Worm (Caenorhabditis elegans) whole organism, L4 larva: ENCODE measurements around the gene C17E7.13.

Experiments used
- R02D3.7 ChIP-seq: fragments of 150-350 bp; sonication (generic microtip); optimal IDR thresholded peaks from 3 replicates; lab custom pipeline; 2014; ENCODE audit warnings: missing biosample characterization, missing genetic modification characterization
- T20F7.1 ChIP-seq: fragments of 200-800 bp; sonication (Bioruptor generic); optimal IDR thresholded peaks from 2 replicates; lab custom pipeline; 2018; ENCODE audit warnings: mild to moderate bottlenecking, missing genetic modification characterization, missing compliant biosample characterization
- Y105C5A.15 ChIP-seq: fragments of 200-800 bp; sonication (Bioruptor generic); IDR thresholded peaks from 2 replicates; pipeline ENCODE4 v1.3.6; 2022; ENCODE audit warnings: missing genetic modification characterization, missing compliant biosample characterization
- Y5F2A.4 ChIP-seq: fragments of 200-800 bp; sonication (Bioruptor generic); optimal IDR thresholded peaks from 2 replicates; lab custom pipeline; 2018; ENCODE audit warnings: mild to moderate bottlenecking, missing genetic modification characterization, missing compliant biosample characterization
- ZK337.2 ChIP-seq: fragments of 200-800 bp; sonication (Bioruptor generic); IDR thresholded peaks from 2 replicates; pipeline ENCODE4 v1.3.6; 2022; ENCODE audit warnings: missing genetic modification reagents, missing genetic modification characterization, missing compliant biosample characterization
- aly-2 ChIP-seq: sonication (generic microtip); optimal IDR thresholded peaks from 2 replicates; lab custom pipeline; 2018; ENCODE audit warnings: missing biosample characterization, missing genetic modification characterization
- attf-4 ChIP-seq: sonication (generic microtip); optimal IDR thresholded peaks from 3 replicates; lab custom pipeline; 2017; ENCODE audit warnings: missing biosample characterization, missing genetic modification characterization
- cey-2 ChIP-seq: sonication (generic microtip); optimal IDR thresholded peaks from 3 replicates; lab custom pipeline; 2017; ENCODE audit warnings: missing genetic modification characterization, mild to moderate bottlenecking, missing compliant biosample characterization, antibody characterized with exemption, borderline replicate concordance; ENCODE audit not compliant: insufficient read depth
- daf-19 ChIP-seq: fragments of 200-800 bp; sonication (Bioruptor generic); conservative IDR thresholded peaks from 2 replicates; pipeline ENCODE4 v1.3.6; 2022; ENCODE audit warnings: missing genetic modification characterization, missing compliant biosample characterization
- egl-43 ChIP-seq: fragments of 200-800 bp; sonication (Bioruptor generic); IDR thresholded peaks from 2 replicates; pipeline ENCODE4 v1.3.6; 2022; ENCODE audit warnings: missing genetic modification reagents, missing genetic modification characterization, missing compliant biosample characterization
- hlh-11 ChIP-seq: fragments of 200-800 bp; sonication (Bioruptor generic); optimal IDR thresholded peaks from 2 replicates; lab custom pipeline; 2018; ENCODE audit warnings: mild to moderate bottlenecking, missing genetic modification characterization, missing compliant biosample characterization
- hlh-30 ChIP-seq: sonication (generic microtip); optimal IDR thresholded peaks from 2 replicates; lab custom pipeline; 2017; ENCODE audit warnings: antibody characterized with exemption, mild to moderate bottlenecking, missing genetic modification characterization, missing compliant biosample characterization; ENCODE audit not compliant: insufficient read depth
- jun-1 ChIP-seq: fragments of 150-350 bp; optimal IDR thresholded peaks from 2 replicates; lab custom pipeline; 2014; ENCODE audit warnings: missing biosample characterization, missing genetic modification reagents, missing genetic modification characterization
- lin-15B ChIP-seq: fragments of 150-350 bp; sonication (generic microtip); optimal IDR thresholded peaks from 3 replicates; lab custom pipeline; 2014; ENCODE audit warnings: missing biosample characterization, missing genetic modification characterization
- lin-38 ChIP-seq: fragments of 200-800 bp; sonication (Bioruptor generic); IDR thresholded peaks from 2 replicates; pipeline ENCODE4 v1.3.6; 2022; ENCODE audit warnings: missing genetic modification reagents, missing genetic modification characterization, missing compliant biosample characterization
- lir-3 ChIP-seq: sonication (generic microtip); optimal IDR thresholded peaks from 2 replicates; lab custom pipeline; 2016; ENCODE audit warnings: mild to moderate bottlenecking, missing genetic modification characterization, missing compliant biosample characterization
- madf-9 ChIP-seq: fragments of 200-800 bp; sonication (Bioruptor generic); conservative IDR thresholded peaks from 2 replicates; pipeline ENCODE4 v1.3.6; 2022; ENCODE audit warnings: missing genetic modification reagents, missing genetic modification characterization, missing compliant biosample characterization
- mdl-1 ChIP-seq, 2 experiments: fragments of 150-350 bp in 1 of 2; sonication (generic microtip) in 1 of 2; optimal IDR thresholded peaks; 2 replicates each; lab custom pipeline; 2014 to 2017; ENCODE audit warnings: missing biosample characterization in 2 of 2, missing genetic modification characterization in 2 of 2
- mep-1 ChIP-seq: fragments of 150-350 bp; sonication (generic microtip); optimal IDR thresholded peaks from 3 replicates; lab custom pipeline; 2014; ENCODE audit warnings: missing biosample characterization, missing genetic modification characterization
- mxl-2 ChIP-seq: fragments of 200-800 bp; sonication (Bioruptor generic); conservative IDR thresholded peaks from 2 replicates; pipeline ENCODE4 v1.3.6; 2022; ENCODE audit warnings: missing genetic modification reagents, missing genetic modification characterization, missing compliant biosample characterization
- mxl-3 ChIP-seq: fragments of 200-800 bp; sonication (Bioruptor generic); optimal IDR thresholded peaks from 2 replicates; lab custom pipeline; 2018; ENCODE audit warnings: mild to moderate bottlenecking, missing genetic modification characterization, missing compliant biosample characterization
- nhr-102 ChIP-seq: sonication (generic microtip); optimal IDR thresholded peaks from 2 replicates; lab custom pipeline; 2016; ENCODE audit warnings: mild to moderate bottlenecking, missing genetic modification characterization, moderate library complexity, missing compliant biosample characterization
- nhr-11 ChIP-seq: fragments of 150-350 bp; optimal IDR thresholded peaks from 2 replicates; lab custom pipeline; 2014; ENCODE audit warnings: missing biosample characterization, missing genetic modification characterization
- nhr-237 ChIP-seq: sonication (generic microtip); optimal IDR thresholded peaks from 2 replicates; lab custom pipeline; 2017; ENCODE audit warnings: missing biosample characterization, missing genetic modification characterization
- nhr-48 ChIP-seq: sonication (generic microtip); optimal IDR thresholded peaks from 2 replicates; lab custom pipeline; 2016; ENCODE audit warnings: mild to moderate bottlenecking, missing genetic modification characterization, missing compliant biosample characterization
- nhr-77 ChIP-seq: fragments of 150-350 bp; optimal IDR thresholded peaks from 2 replicates; lab custom pipeline; 2014; ENCODE audit warnings: missing biosample characterization, missing genetic modification characterization
- sdz-12 ChIP-seq: fragments of 200-800 bp; sonication (Bioruptor generic); optimal IDR thresholded peaks from 2 replicates; lab custom pipeline; 2018; ENCODE audit warnings: mild to moderate bottlenecking, missing genetic modification characterization, missing compliant biosample characterization
- spr-1 ChIP-seq: sonication (generic microtip); optimal IDR thresholded peaks from 2 replicates; lab custom pipeline; 2016; ENCODE audit warnings: mild to moderate bottlenecking, missing genetic modification characterization, missing compliant biosample characterization
- tag-97 ChIP-seq: fragments of 200-800 bp; sonication (Bioruptor generic); IDR thresholded peaks from 2 replicates; pipeline ENCODE4 v1.3.6; 2022; ENCODE audit warnings: missing genetic modification characterization, missing compliant biosample characterization
- unc-130 ChIP-seq: sonication (generic microtip); optimal IDR thresholded peaks from 2 replicates; lab custom pipeline; 2016; ENCODE audit warnings: missing genetic modification reagents, missing genetic modification characterization, missing compliant biosample characterization
- unc-39 ChIP-seq: sonication (generic microtip); optimal IDR thresholded peaks from 2 replicates; lab custom pipeline; 2017; ENCODE audit warnings: missing biosample characterization, missing genetic modification characterization
- unc-62 ChIP-seq, 3 experiments: fragments of 150-350 bp in 1 of 3; sonication (generic microtip); optimal IDR thresholded peaks in 2 of 3; peaks in 1 of 3; 1 replicate in 1 of 3; 2 replicates in 2 of 3; lab custom pipeline; 2014 to 2017; ENCODE audit warnings: missing biosample characterization in 3 of 3, missing genetic modification characterization in 3 of 3, missing genetic modification reagents in 3 of 3, missing genotype in 1 of 3
- zag-1 ChIP-seq: fragments of 150-350 bp; optimal IDR thresholded peaks from 2 replicates; lab custom pipeline; 2014; ENCODE audit warnings: missing biosample characterization, missing genetic modification characterization

C17E7.13 gene

DNA sequence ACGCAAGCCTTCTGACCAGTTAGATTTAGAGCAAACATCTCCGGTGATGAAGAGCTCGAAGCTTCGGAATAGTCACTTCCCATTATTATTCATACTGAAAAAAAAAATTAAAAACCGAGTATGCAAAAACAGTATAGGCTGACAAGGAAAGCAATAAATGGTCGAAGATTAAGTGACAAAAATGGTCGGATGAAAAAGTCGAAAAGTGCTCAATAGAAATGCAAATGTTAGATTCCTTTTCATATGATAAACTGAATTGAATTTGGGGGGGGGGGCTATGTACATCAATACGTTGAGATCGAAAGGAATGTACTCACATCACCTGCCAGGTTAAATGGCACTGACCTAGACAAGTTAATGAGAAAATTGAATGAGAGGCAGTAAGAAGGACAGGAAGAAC lies 26.2 kb downstream of the C17E7.13 start, which contains the start of gene nhr-187:
nhr-187 (minus strand) TSS at position 101 of the 400 bp plus-strand sequence.
- no peak for TF ChIP-seq nhr-237 (tag; lab: Kevin White, UChicago)
- TF ChIP-seq unc-62 (GFP tag; optimal IDR thresholded peaks at IDR 0.05 in 1 of 2; lab: Kevin White, UChicago), result peak in 1 of 2 experiments; percentile 25
- no peak for TF ChIP-seq unc-62 (tag; optimal IDR thresholded peaks at IDR 0.05; lab: Kevin White, UChicago)
- no peak for TF ChIP-seq lin-15B (tag; lab: Kevin White, UChicago)
- TF ChIP-seq spr-1, result no peak
- TF ChIP-seq cey-2 (tag; lab: Kevin White, UChicago), result no peak

DNA sequence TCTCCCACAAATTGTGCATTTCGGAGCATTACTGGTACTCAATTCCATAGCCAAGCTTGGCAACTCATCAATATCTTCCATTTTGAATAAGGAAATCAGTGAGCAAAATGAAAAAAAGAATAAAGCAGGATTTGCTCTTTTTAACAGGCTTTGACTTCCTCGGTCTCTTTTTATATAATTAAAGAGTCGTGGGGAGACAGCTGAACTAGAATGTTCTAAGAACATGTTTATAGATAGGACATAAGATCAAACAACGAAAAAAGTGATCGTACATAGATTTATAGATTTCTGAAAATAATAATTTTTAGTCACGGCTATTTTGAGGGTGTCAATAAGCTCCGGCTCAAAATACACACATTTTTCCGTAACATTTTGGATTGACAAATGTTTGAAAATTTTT lies 29.0 kb downstream of the C17E7.13 start, which contains the start of gene nhr-189:
nhr-189 (minus strand) TSS at position 121 of the 400 bp plus-strand sequence.
- no peak for TF ChIP-seq R02D3.7
- no peak for TF ChIP-seq Y5F2A.4 (GFP tag; lab: Kevin White, UChicago)
- no peak for TF ChIP-seq cey-2 (tag; lab: Kevin White, UChicago)
- TF ChIP-seq unc-62 (GFP tag; optimal IDR thresholded peaks at IDR 0.05 in 1 of 2; lab: Kevin White, UChicago), result no peak
- no peak for TF ChIP-seq unc-62 (tag; optimal IDR thresholded peaks at IDR 0.05; lab: Kevin White, UChicago)
- no peak for TF ChIP-seq tag-97 (GFP tag; lab: Robert Waterston, UW)
- no peak for TF ChIP-seq mxl-2
- TF ChIP-seq Y105C5A.15 (GFP tag; lab: Robert Waterston, UW), result no peak
- TF ChIP-seq zag-1 (tag; lab: Kevin White, UChicago), result no peak
- no peak for TF ChIP-seq mep-1 (tag; lab: Kevin White, UChicago)
- TF ChIP-seq attf-4 (tag; lab: Kevin White, UChicago), result no peak
- no peak for TF ChIP-seq ZK337.2 (GFP tag; lab: Robert Waterston, UW)
- no peak for TF ChIP-seq hlh-11 (tag; lab: Kevin White, UChicago)
- no peak for TF ChIP-seq mdl-1 (tag; optimal IDR thresholded peaks at IDR 0.05; lab: Kevin White, UChicago)
- TF ChIP-seq lin-38, result no peak
- TF ChIP-seq sdz-12 (GFP tag; lab: Kevin White, UChicago), result no peak

DNA sequence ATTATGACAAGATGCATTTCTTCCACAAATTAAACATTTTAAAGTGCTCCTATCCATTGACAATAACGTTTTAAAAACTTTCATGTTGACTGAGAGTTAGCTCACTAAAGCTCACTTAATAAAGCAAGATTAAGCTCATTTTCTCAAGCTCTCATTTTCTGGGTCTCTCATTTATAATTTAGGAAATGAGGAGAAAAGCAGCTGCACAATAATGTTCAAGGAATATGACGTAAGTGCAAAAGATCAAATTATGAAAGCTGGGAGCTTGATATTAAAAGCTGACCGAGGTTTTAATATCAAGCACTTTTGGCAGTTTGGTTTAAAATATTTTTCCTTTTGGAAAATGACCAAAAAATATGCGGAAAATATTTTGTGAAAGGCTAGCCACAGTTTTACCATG lies 31.3 kb downstream of the C17E7.13 start, which contains the start of gene nhr-188:
nhr-188 (minus strand) TSS at position 84 of the 400 bp plus-strand sequence.
- no peak for TF ChIP-seq unc-39
- TF ChIP-seq aly-2 (tag; lab: Kevin White, UChicago), result no peak
- TF ChIP-seq jun-1 (tag; lab: Kevin White, UChicago), result no peak
- TF ChIP-seq daf-19 (GFP tag; lab: Robert Waterston, UW), result no peak
- no peak for TF ChIP-seq nhr-102 (tag; lab: Kevin White, UChicago)
- no peak for TF ChIP-seq egl-43
- no peak for TF ChIP-seq lir-3 (tag; lab: Kevin White, UChicago)
- TF ChIP-seq T20F7.1, result no peak
- no peak for TF ChIP-seq R02D3.7
- no peak for TF ChIP-seq lin-15B (tag; lab: Kevin White, UChicago)
- TF ChIP-seq Y5F2A.4 (GFP tag; lab: Kevin White, UChicago), result no peak
- no peak for TF ChIP-seq nhr-77
- TF ChIP-seq nhr-48 (tag; lab: Kevin White, UChicago), result no peak
- TF ChIP-seq, all 104 proteins: peak for 0

DNA sequence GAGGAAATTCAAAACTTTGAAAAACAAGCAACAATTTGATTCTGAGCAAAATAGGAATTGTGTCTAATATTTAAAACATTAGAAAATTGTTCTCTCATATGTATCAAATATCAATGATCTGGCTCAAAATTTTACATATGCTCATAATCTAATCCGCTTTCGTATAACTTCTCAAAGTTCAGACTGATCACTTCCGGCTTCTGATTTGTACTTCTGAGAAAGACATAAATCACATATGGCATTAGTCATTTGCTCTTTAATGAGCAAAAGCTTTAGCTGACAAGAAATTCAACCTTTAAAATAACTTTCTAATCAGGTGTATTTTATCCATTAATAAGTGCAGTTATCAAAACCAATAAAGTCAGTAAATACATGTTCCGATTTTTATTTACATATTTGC lies 33.2 kb downstream of the C17E7.13 start:
- TF ChIP-seq nhr-11, result peak; percentile 8
- TF ChIP-seq nhr-77, result no peak
- no peak for TF ChIP-seq madf-9 (GFP tag; lab: Robert Waterston, UW)

DNA sequence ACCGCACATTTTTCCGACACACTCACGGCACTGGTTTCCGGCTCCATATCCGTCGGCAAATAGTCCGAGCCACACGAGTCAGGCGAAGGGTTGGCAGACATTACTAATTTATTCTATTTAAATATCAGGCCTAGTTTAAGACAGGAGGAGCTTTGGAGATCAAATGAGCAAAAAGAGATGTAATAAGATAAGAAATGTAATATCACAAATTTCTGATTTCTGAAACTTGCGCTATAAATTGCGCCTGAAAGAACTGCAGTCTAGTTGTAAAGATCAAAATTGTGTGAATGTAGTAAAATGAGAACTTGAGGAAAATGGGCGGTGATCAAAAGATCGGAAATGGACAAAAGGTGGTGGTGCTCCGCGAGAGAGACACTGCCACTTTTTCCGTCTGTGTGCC lies 34.2 kb downstream of the C17E7.13 start, which contains the start of gene nhr-186:
nhr-186 (minus strand) TSS at position 101 of the 400 bp plus-strand sequence.
- TF ChIP-seq mxl-3, result no peak
- TF ChIP-seq unc-130, result no peak
- no peak for TF ChIP-seq hlh-30 (tag; lab: Kevin White, UChicago)
- no peak for TF ChIP-seq tag-97 (GFP tag; lab: Robert Waterston, UW)
